Worm (Caenorhabditis elegans) whole organism, late embryonic: Measurements from ENCODE around the gene E02H1.6.

Experiments used
- ama-1 ChIP-seq: fragments of 150-350 bp; optimal IDR thresholded peaks from 2 replicates; lab custom pipeline; 2014
- ceh-14 ChIP-seq: sonication (generic microtip); optimal IDR thresholded peaks from 2 replicates; lab custom pipeline; 2016; ENCODE audit warnings: missing genotype, missing genetic modification characterization, missing compliant biosample characterization
- ceh-22 ChIP-seq: sonication (generic microtip); optimal IDR thresholded peaks from 2 replicates; lab custom pipeline; 2017; ENCODE audit warnings: missing biosample characterization, missing genetic modification characterization
- ceh-34 ChIP-seq: sonication (generic microtip); optimal IDR thresholded peaks from 2 replicates; lab custom pipeline; 2016; ENCODE audit warnings: mild to moderate bottlenecking, missing genetic modification characterization, missing compliant biosample characterization
- ceh-48 ChIP-seq: sonication (generic microtip); optimal IDR thresholded peaks from 2 replicates; lab custom pipeline; 2016; ENCODE audit warnings: missing genetic modification characterization, inconsistent platforms, missing compliant biosample characterization
- elt-2 ChIP-seq: sonication (generic microtip); optimal IDR thresholded peaks from 2 replicates; lab custom pipeline; 2016; ENCODE audit warnings: missing genetic modification reagents, missing genetic modification characterization, missing compliant biosample characterization
- mec-3 ChIP-seq: sonication (generic microtip); optimal IDR thresholded peaks from 2 replicates; lab custom pipeline; 2016; ENCODE audit warnings: borderline replicate concordance, missing genetic modification characterization, missing compliant biosample characterization
- nhr-232 ChIP-seq: sonication (generic microtip); optimal IDR thresholded peaks from 2 replicates; lab custom pipeline; 2016; ENCODE audit warnings: missing genetic modification characterization, missing compliant biosample characterization
- pag-3 ChIP-seq: sonication (generic microtip); optimal IDR thresholded peaks from 2 replicates; lab custom pipeline; 2016; ENCODE audit warnings: missing compliant biosample characterization, missing genetic modification characterization, borderline replicate concordance
- pha-4 ChIP-seq: fragments of 150-350 bp; optimal IDR thresholded peaks from 2 replicates; lab custom pipeline; 2018; ENCODE audit warnings: missing biosample characterization, missing genetic modification reagents, missing genetic modification characterization
- pqm-1 ChIP-seq: sonication (generic microtip); optimal IDR thresholded peaks from 2 replicates; lab custom pipeline; 2016; ENCODE audit warnings: missing genetic modification characterization, missing compliant biosample characterization
- ref-2 ChIP-seq: sonication (generic microtip); optimal IDR thresholded peaks from 2 replicates; lab custom pipeline; 2016; ENCODE audit warnings: missing genetic modification characterization, missing compliant biosample characterization
- rnt-1 ChIP-seq: sonication (generic microtip); optimal IDR thresholded peaks from 2 replicates; lab custom pipeline; 2016; ENCODE audit warnings: missing genetic modification characterization, missing compliant biosample characterization
- unc-55 ChIP-seq: sonication (generic microtip); optimal IDR thresholded peaks from 2 replicates; lab custom pipeline; 2017; ENCODE audit warnings: missing biosample characterization, missing genetic modification reagents, missing genetic modification characterization

ce11 chrII:9604685-9605084, 8.2 kb downstream of the E02H1.6 start:
- TF ChIP-seq elt-2 (tag; lab: Kevin White, UChicago) (no peak), rnt-1 (no peak), ref-2 (tag; lab: Kevin White, UChicago) (no peak), ceh-34 (no peak), mec-3 (tag; lab: Kevin White, UChicago) (no peak), ceh-14 (tag; lab: Kevin White, UChicago) (no peak), ceh-48 (tag; lab: Kevin White, UChicago) (no peak), nhr-232 (tag; lab: Kevin White, UChicago) (no peak), ama-1 (lab: Kevin White, UChicago) (no peak), ceh-22 (tag; lab: Kevin White, UChicago) (no peak), pqm-1 (tag; lab: Kevin White, UChicago) (no peak), unc-55 (no peak), pha-4 (tag; lab: Kevin White, UChicago) (no peak), pag-3 (no peak)
